Worm (Caenorhabditis elegans) whole organism, early embryonic: ENCODE measurements around the gene K08D9.4.

ENCODE experiments used
- B0310.2 ChIP-seq: sonication (generic microtip); optimal IDR thresholded peaks from 2 replicates; lab custom pipeline; 2016; ENCODE audit warnings: mild to moderate bottlenecking, missing genetic modification characterization, missing compliant biosample characterization
- F13C5.2 ChIP-seq: sonication (generic microtip); optimal IDR thresholded peaks from 2 replicates; lab custom pipeline; 2017; ENCODE audit warnings: mild to moderate bottlenecking, missing genetic modification characterization, inconsistent platforms, missing compliant biosample characterization
- aly-1 ChIP-seq: sonication (generic microtip); optimal IDR thresholded peaks from 2 replicates; lab custom pipeline; 2016; ENCODE audit warnings: missing genetic modification characterization, missing compliant biosample characterization
- ama-1 ChIP-seq: fragments of 150-350 bp; optimal IDR thresholded peaks from 2 replicates; lab custom pipeline; 2014
- ceh-13 ChIP-seq: fragments of 200-800 bp; sonication (Bioruptor generic); optimal IDR thresholded peaks from 2 replicates; lab custom pipeline; 2018; ENCODE audit warnings: mild to moderate bottlenecking, missing genetic modification characterization, missing compliant biosample characterization
- ceh-36 ChIP-seq: sonication (generic microtip); optimal IDR thresholded peaks from 2 replicates; lab custom pipeline; 2016; ENCODE audit warnings: missing genetic modification characterization, inconsistent platforms, missing compliant biosample characterization
- ets-7 ChIP-seq: sonication (generic microtip); optimal IDR thresholded peaks from 2 replicates; lab custom pipeline; 2016; ENCODE audit warnings: missing genotype, missing genetic modification characterization, missing compliant biosample characterization
- flt-1 ChIP-seq: fragments of 200-800 bp; sonication (Bioruptor generic); IDR thresholded peaks from 2 replicates; pipeline ENCODE4 v1.3.6; 2022; ENCODE audit warnings: missing genetic modification characterization, missing compliant biosample characterization
- hmbx-1 ChIP-seq: sonication (generic microtip); optimal IDR thresholded peaks from 2 replicates; lab custom pipeline; 2016; ENCODE audit warnings: mild to moderate bottlenecking, missing genetic modification characterization, missing compliant biosample characterization
- hmg-4 ChIP-seq: fragments of 200-800 bp; sonication (Bioruptor generic); optimal IDR thresholded peaks from 2 replicates; lab custom pipeline; 2018; ENCODE audit warnings: mild to moderate bottlenecking, missing genetic modification characterization, missing compliant biosample characterization
- hnd-1 ChIP-seq: sonication (generic microtip); optimal IDR thresholded peaks from 2 replicates; lab custom pipeline; 2016; ENCODE audit warnings: missing genetic modification characterization, missing compliant biosample characterization
- pes-1 ChIP-seq: fragments of 200-800 bp; sonication (Bioruptor generic); IDR thresholded peaks from 2 replicates; pipeline ENCODE4 v1.3.6; 2022; ENCODE audit warnings: missing genetic modification reagents, missing genetic modification characterization, missing compliant biosample characterization
- scrt-1 ChIP-seq: fragments of 200-800 bp; sonication (Bioruptor generic); IDR thresholded peaks from 2 replicates; pipeline ENCODE4 v1.3.6; 2022; ENCODE audit warnings: missing genetic modification characterization, missing compliant biosample characterization
- sea-1 ChIP-seq: fragments of 200-800 bp; sonication (Bioruptor generic); conservative IDR thresholded peaks from 2 replicates; pipeline ENCODE4 v1.3.6; 2022; ENCODE audit warnings: missing genetic modification characterization, missing compliant biosample characterization
- tbx-11 ChIP-seq: fragments of 200-800 bp; sonication (Bioruptor generic); IDR thresholded peaks from 2 replicates; pipeline ENCODE4 v1.3.6; 2022; ENCODE audit warnings: missing genetic modification characterization, missing compliant biosample characterization
- tbx-37 ChIP-seq: fragments of 200-800 bp; sonication (Bioruptor generic); conservative IDR thresholded peaks from 2 replicates; pipeline ENCODE4 v1.3.6; 2022; ENCODE audit warnings: missing genetic modification reagents, missing genetic modification characterization, missing compliant biosample characterization
- tra-4 ChIP-seq: sonication (generic microtip); optimal IDR thresholded peaks from 2 replicates; lab custom pipeline; 2017; ENCODE audit warnings: missing genetic modification characterization, missing compliant biosample characterization

Gene K08D9.4

ce11 chrV:3151862-3152261 is 48.4 kb downstream of the K08D9.4 start, which contains the start of gene srab-6:
Gene srab-6 (minus strand): TSS chrV:3151962.
- TF ChIP-seq F13C5.2 (tag; lab: Kevin White, UChicago) (no peak), tbx-37 (GFP tag; lab: Robert Waterston, UW) (no peak), ama-1 (lab: Kevin White, UChicago) (no peak), sea-1 (GFP tag; lab: Robert Waterston, UW) (no peak), ceh-13 (GFP tag; lab: Kevin White, UChicago) (no peak), aly-1 (tag; lab: Kevin White, UChicago) (no peak), ets-7 (tag; lab: Kevin White, UChicago) (no peak), pes-1 (GFP tag; lab: Robert Waterston, UW) (no peak), flt-1 (no peak), tra-4 (tag; lab: Kevin White, UChicago) (no peak), ceh-36 (tag; lab: Kevin White, UChicago) (no peak), hmbx-1 (no peak), hnd-1 (no peak), B0310.2 (tag; lab: Kevin White, UChicago) (no peak), scrt-1 (GFP tag; lab: Robert Waterston, UW) (no peak), tbx-11 (GFP tag; lab: Robert Waterston, UW) (no peak), hmg-4 (GFP tag; lab: Kevin White, UChicago) (no peak)

ce11 chrV:3149910-3150428 is 50.3 kb downstream of the K08D9.4 start:
- TF ChIP-seq tbx-37 (GFP tag; lab: Robert Waterston, UW) (no peak), F13C5.2 (tag; lab: Kevin White, UChicago) (no peak), hmbx-1 (no peak), aly-1 (tag; lab: Kevin White, UChicago) (no peak), ceh-13 (GFP tag; lab: Kevin White, UChicago) (no peak), hmg-4 (GFP tag; lab: Kevin White, UChicago) (no peak), sea-1 (GFP tag; lab: Robert Waterston, UW) (no peak), ceh-36 (tag; lab: Kevin White, UChicago) (no peak), hnd-1 (no peak), tbx-11 (GFP tag; lab: Robert Waterston, UW) (no peak), B0310.2 (tag; lab: Kevin White, UChicago) (no peak), ets-7 (tag; lab: Kevin White, UChicago) (no peak), tra-4 (tag; lab: Kevin White, UChicago) (no peak), scrt-1 (GFP tag; lab: Robert Waterston, UW) (no peak), flt-1 (no peak)
